Fruit fly (Drosophila melanogaster): ENCODE results near the gene CG3842.
A peak's percentile ranks its signal among the peaks of the same experiment; 100 is the strongest.

Gene CG3842

DNA sequence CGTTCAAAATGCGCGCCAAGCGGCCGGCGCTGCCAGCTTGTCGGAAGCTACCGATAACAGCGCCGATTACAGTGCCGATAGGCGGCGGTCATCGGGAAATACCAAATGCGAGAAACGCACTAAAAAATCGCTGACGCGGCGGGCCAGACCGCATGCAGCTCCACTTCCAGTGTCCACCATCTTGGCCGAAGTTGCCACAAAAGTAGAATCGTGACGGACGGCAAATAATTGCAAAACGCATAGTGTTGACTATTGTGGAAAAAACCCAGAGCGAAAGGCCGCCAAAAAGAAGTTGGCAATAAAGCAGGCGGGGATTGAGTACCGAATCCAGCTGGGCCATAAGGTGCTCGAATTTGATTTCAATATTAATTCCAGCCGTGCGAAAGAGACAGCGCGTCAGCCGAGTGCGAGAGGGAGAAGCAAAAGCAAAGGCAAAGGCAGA, 9.4 kb downstream of the CG3842 start, which contains the start of gene CG3847 (continued):
- TF ChIP-seq Pdp1 (GFP tag; optimal IDR thresholded peaks at IDR 0.05) (peak; percentile 44 to 69), ERR (GFP tag; optimal IDR thresholded peaks at IDR 0.05) (peak; percentile 48), Lpt (GFP tag; optimal IDR thresholded peaks at IDR 0.05) (no peak), sim (GFP tag; IDR thresholded peaks at IDR 0.05) (no peak), CG5245 (GFP tag; optimal IDR thresholded peaks at IDR 0.05) (no peak), pnt (GFP tag; optimal IDR thresholded peaks at IDR 0.05) (no peak), toy (GFP tag; IDR thresholded peaks at IDR 0.05) (no peak), CG13123 (GFP tag; optimal IDR thresholded peaks at IDR 0.05) (no peak), ken (GFP tag; IDR thresholded peaks at IDR 0.05) (0 out of 3 replicates have a peak, but pooled peaks have one; percentile 50), TFAM (GFP tag; optimal IDR thresholded peaks at IDR 0.05) (no peak), Vsx1 (GFP tag; optimal IDR thresholded peaks at IDR 0.05) (no peak), dmrt99B (tag; optimal IDR thresholded peaks at IDR 0.05) (no peak), CG13287 (GFP tag; IDR thresholded peaks at IDR 0.05; ENCODE audit: partially characterized antibody) (peak; percentile 76), dan (GFP tag; IDR thresholded peaks at IDR 0.05) (no peak), CG10462 (GFP tag; optimal IDR thresholded peaks at IDR 0.05) (no peak), CG4404 (GFP tag; IDR thresholded peaks at IDR 0.05) (no peak), Rfx (GFP tag; IDR thresholded peaks at IDR 0.05) (peak; percentile 70), Trl (optimal IDR thresholded peaks at IDR 0.05) (no peak), Trl (GFP tag; optimal IDR thresholded peaks at IDR 0.05) (peak; percentile 41), CG17385 (GFP tag; optimal IDR thresholded peaks at IDR 0.05) (no peak), bowl (GFP tag; IDR thresholded peaks at IDR 0.05) (no peak), Scr (GFP tag; IDR thresholded peaks at IDR 0.05; ENCODE audit: partially characterized antibody) (peak; percentile 62), btn (GFP tag; optimal IDR thresholded peaks at IDR 0.05) (no peak), CG31441 (GFP tag; IDR thresholded peaks at IDR 0.05) (0 out of 2 replicates have a peak, but pooled peaks have one; percentile 11), CG33213 (GFP tag; optimal IDR thresholded peaks at IDR 0.05) (peak; percentile 78), Hmx (GFP tag; optimal IDR thresholded peaks at IDR 0.05) (no peak), Dek (tag; optimal IDR thresholded peaks at IDR 0.05) (peak; percentile 16), Bgb (GFP tag; IDR thresholded peaks at IDR 0.05; ENCODE audit: partially characterized antibody) (peak; percentile 81), so (GFP tag; IDR thresholded peaks at IDR 0.05) (peak; percentile 47; the same call in 1 of the 3 replicates), sna (GFP tag; IDR thresholded peaks at IDR 0.05; ENCODE audit: partially characterized antibody) (peak; percentile 46; the same call in 1 of the 2 replicates), lilli (GFP tag; optimal IDR thresholded peaks at IDR 0.05) (peak; percentile 55), ro (GFP tag; IDR thresholded peaks at IDR 0.05) (no peak), scrt (GFP tag; optimal IDR thresholded peaks at IDR 0.05) (no peak), Taf1 (GFP tag; IDR thresholded peaks at IDR 0.05) (no peak), CTCF (GFP tag; optimal IDR thresholded peaks at IDR 0.05) (peak; percentile 37), GATAe (GFP tag; conservative IDR thresholded peaks at IDR 0.05) (no peak), Neu2 (GFP tag; optimal IDR thresholded peaks at IDR 0.05; ENCODE audit: borderline replicate concordance) (peak; percentile 94), ap (GFP tag; IDR thresholded peaks at IDR 0.05) (no peak), CG11085 (GFP tag; IDR thresholded peaks at IDR 0.05) (no peak), H2.0 (GFP tag; IDR thresholded peaks at IDR 0.05) (peak; percentile 34; the same call in 1 of the 2 replicates), hkb (optimal IDR thresholded peaks at IDR 0.05) (no peak), hkb (GFP tag; IDR thresholded peaks at IDR 0.05) (peak; percentile 39), Bdp1 (GFP tag; optimal IDR thresholded peaks at IDR 0.05) (no peak), repo (GFP tag; optimal IDR thresholded peaks at IDR 0.05) (peak; percentile 46), CG17612 (GFP tag; IDR thresholded peaks at IDR 0.05) (no peak), CG7357 (GFP tag; IDR thresholded peaks at IDR 0.05) (no peak), CG17568 (GFP tag; optimal IDR thresholded peaks at IDR 0.05) (no peak), nom (GFP tag; optimal IDR thresholded peaks at IDR 0.05) (peak; percentile 43), CG8478 (optimal IDR thresholded peaks at IDR 0.05) (no peak), luna (GFP tag; optimal IDR thresholded peaks at IDR 0.05) (no peak), Hr78 (GFP tag; optimal IDR thresholded peaks at IDR 0.05) (no peak), CG6791 (GFP tag; IDR thresholded peaks at IDR 0.05; ENCODE audit: partially characterized antibody) (peak; percentile 71; the same call in 2 of the 3 replicates), ems (GFP tag; optimal IDR thresholded peaks at IDR 0.05) (peak; percentile 6)

Data from whole organism, embryonic.